Fruit fly (Drosophila melanogaster): Measurements from ENCODE around the gene SmB.

SmB gene

dm6 chr2L:10426534-10427048 is at the start of gene SmB, which contains the start of gene KdelR (continued):
- TF ChIP-seq rib (GFP tag; IDR thresholded peaks at IDR 0.05) (no peak), trh (GFP tag; optimal IDR thresholded peaks at IDR 0.05) (no peak), abd-A (tag; optimal IDR thresholded peaks at IDR 0.05) (no peak), ATbp (GFP tag; optimal IDR thresholded peaks at IDR 0.05) (no peak), dati (GFP tag; IDR thresholded peaks at IDR 0.05) (no peak), slou (GFP tag; optimal IDR thresholded peaks at IDR 0.05) (no peak), en (GFP tag; optimal IDR thresholded peaks at IDR 0.05) (no peak), Bdp1 (GFP tag; optimal IDR thresholded peaks at IDR 0.05) (no peak), CG7271 (tag; optimal IDR thresholded peaks at IDR 0.05) (peak; percentile 8), twi (tag; optimal IDR thresholded peaks at IDR 0.05) (peak; percentile 17), CG3281 (GFP tag; optimal IDR thresholded peaks at IDR 0.05) (no peak), fd96Cb (tag; optimal IDR thresholded peaks at IDR 0.05) (no peak), Lim3 (GFP tag; IDR thresholded peaks at IDR 0.05) (no peak), Dek (tag; optimal IDR thresholded peaks at IDR 0.05) (no peak), CG13424 (tag; optimal IDR thresholded peaks at IDR 0.05) (peak; percentile 7), tna (GFP tag; IDR thresholded peaks at IDR 0.05; ENCODE audit: partially characterized antibody) (peak; percentile 84), ranshi (GFP tag; IDR thresholded peaks at IDR 0.05) (no peak), CG11247 (GFP tag; IDR thresholded peaks at IDR 0.05) (no peak), Sry-δ (GFP tag; optimal IDR thresholded peaks at IDR 0.05) (peak; percentile 89), CG2889 (GFP tag; IDR thresholded peaks at IDR 0.05) (no peak), dmrt11E (tag; optimal IDR thresholded peaks at IDR 0.05) (no peak), YL-1 (GFP tag; optimal IDR thresholded peaks at IDR 0.05) (peak; percentile 89), wek (GFP tag; optimal IDR thresholded peaks at IDR 0.05) (no peak), unpg (GFP tag; optimal IDR thresholded peaks at IDR 0.05) (no peak), HLH4C (GFP tag; IDR thresholded peaks at IDR 0.05; ENCODE audit: partially characterized antibody) (peak; percentile 96), ERR (GFP tag; optimal IDR thresholded peaks at IDR 0.05) (no peak), dpn (GFP tag; optimal IDR thresholded peaks at IDR 0.05) (peak in 1 of 2 experiments; percentile 13), CG12391 (tag; optimal IDR thresholded peaks at IDR 0.05) (peak; percentile 59), CG6791 (GFP tag; IDR thresholded peaks at IDR 0.05; ENCODE audit: partially characterized antibody) (peak; percentile 77), Rfx (GFP tag; IDR thresholded peaks at IDR 0.05) (no peak), CG6272 (GFP tag; IDR thresholded peaks at IDR 0.05) (0 out of 2 replicates have a peak, but pooled peaks have one; percentile 30), onecut (GFP tag; IDR thresholded peaks at IDR 0.05) (no peak), CG8924 (tag; optimal IDR thresholded peaks at IDR 0.05) (peak; percentile 69), slp2 (GFP tag; optimal IDR thresholded peaks at IDR 0.05) (no peak), CG12942 (GFP tag; optimal IDR thresholded peaks at IDR 0.05) (no peak), CG9817 (tag; optimal IDR thresholded peaks at IDR 0.05) (no peak), CG15696 (tag; optimal IDR thresholded peaks at IDR 0.05) (no peak), ken (GFP tag; IDR thresholded peaks at IDR 0.05) (no peak), Hmr (GFP tag; optimal IDR thresholded peaks at IDR 0.05) (no peak), CG14860 (GFP tag; IDR thresholded peaks at IDR 0.05; ENCODE audit: partially characterized antibody) (peak; percentile 90), Hmx (GFP tag; optimal IDR thresholded peaks at IDR 0.05) (no peak), CG4854 (GFP tag; optimal IDR thresholded peaks at IDR 0.05) (no peak), CG4328 (GFP tag; optimal IDR thresholded peaks at IDR 0.05) (no peak), HmgZ (tag; optimal IDR thresholded peaks at IDR 0.05) (no peak), jing (GFP tag; optimal IDR thresholded peaks at IDR 0.05) (no peak), CTCF (GFP tag; optimal IDR thresholded peaks at IDR 0.05) (no peak), MBD-R2 (GFP tag; IDR thresholded peaks at IDR 0.05) (peak; percentile 55), gfzf (GFP tag; optimal IDR thresholded peaks at IDR 0.05) (peak; percentile 61), Myb (GFP tag; optimal IDR thresholded peaks at IDR 0.05) (no peak), yki (optimal IDR thresholded peaks at IDR 0.05) (no peak), slbo (GFP tag; IDR thresholded peaks at IDR 0.05) (peak; percentile 26; the same call in 1 of the 2 replicates), dysf (GFP tag; IDR thresholded peaks at IDR 0.05) (no peak)
